Worm (Caenorhabditis elegans): ENCODE data around the gene cyp-13A1.

cyp-13A1 gene

ce11 chrII:9740552-9740951 is 41.2 kb downstream of the cyp-13A1 start:
- TF ChIP-seq nhr-28 (tag; optimal IDR thresholded peaks at IDR 0.05) (peak; percentile 60), skn-1 (tag; optimal IDR thresholded peaks at IDR 0.05) (no peak), spr-1 (tag; optimal IDR thresholded peaks at IDR 0.05) (no peak), nhr-102 (tag; optimal IDR thresholded peaks at IDR 0.05) (peak; percentile 29), snpc-1.2 (GFP tag; IDR thresholded peaks at IDR 0.05) (no peak), nhr-10 (tag; optimal IDR thresholded peaks at IDR 0.05) (peak; percentile 52), nhr-77 (tag; optimal IDR thresholded peaks at IDR 0.05) (peak; percentile 39), fkh-10 (GFP tag; optimal IDR thresholded peaks at IDR 0.05) (no peak), T20F7.1 (GFP tag; optimal IDR thresholded peaks at IDR 0.05) (no peak), daf-8 (GFP tag; IDR thresholded peaks at IDR 0.05) (no peak), ztf-7 (tag; optimal IDR thresholded peaks at IDR 0.05) (no peak), mxl-3 (GFP tag; optimal IDR thresholded peaks at IDR 0.05) (peak; percentile 22), daf-19 (GFP tag; conservative IDR thresholded peaks at IDR 0.05) (no peak), lsy-2 (tag; optimal IDR thresholded peaks at IDR 0.05) (peak in 1 of 2 experiments; percentile 81), daf-12 (tag; optimal IDR thresholded peaks at IDR 0.05) (no peak), egl-43 (GFP tag; IDR thresholded peaks at IDR 0.05) (no peak), madf-5 (GFP tag; IDR thresholded peaks at IDR 0.05) (no peak), ctbp-1 (GFP tag; IDR thresholded peaks at IDR 0.05) (no peak), arid-1 (GFP tag; conservative IDR thresholded peaks at IDR 0.05) (no peak), ceh-82 (tag; optimal IDR thresholded peaks at IDR 0.05) (no peak), hlh-30 (tag; optimal IDR thresholded peaks at IDR 0.05; ENCODE audit: insufficient read depth) (peak; percentile 14), spr-3 (GFP tag; optimal IDR thresholded peaks at IDR 0.05) (no peak), dve-1 (tag; optimal IDR thresholded peaks at IDR 0.05; ENCODE audit: insufficient read depth) (peak; percentile 88), D1046.2 (GFP tag; IDR thresholded peaks at IDR 0.05) (no peak), zfp-3 (GFP tag; conservative IDR thresholded peaks at IDR 0.05) (no peak), F37D6.2 (tag; optimal IDR thresholded peaks at IDR 0.05) (no peak), lin-15B (tag; optimal IDR thresholded peaks at IDR 0.05) (no peak), mes-2 (tag; optimal IDR thresholded peaks at IDR 0.05; ENCODE audit: poor library complexity, severe bottlenecking) (no peak), ama-1 (optimal IDR thresholded peaks at IDR 0.05) (no peak), hmg-1.1 (GFP tag; IDR thresholded peaks at IDR 0.05) (0 out of 2 replicates have a peak, but pooled peaks have one; percentile 21), Y5F2A.4 (GFP tag; optimal IDR thresholded peaks at IDR 0.05) (no peak), F10B5.3 (tag; optimal IDR thresholded peaks at IDR 0.05) (no peak), ztf-11 (tag; optimal IDR thresholded peaks at IDR 0.05) (no peak), gei-8 (GFP tag; optimal IDR thresholded peaks at IDR 0.05) (no peak), zip-2 (tag; optimal IDR thresholded peaks at IDR 0.05) (no peak), R02D3.7 (tag; optimal IDR thresholded peaks at IDR 0.05) (no peak), aha-1 (tag) (peak; percentile 68), unc-39 (tag; optimal IDR thresholded peaks at IDR 0.05) (no peak), aly-2 (tag; optimal IDR thresholded peaks at IDR 0.05) (no peak), tag-97 (GFP tag; IDR thresholded peaks at IDR 0.05) (no peak), mdl-1 (tag; optimal IDR thresholded peaks at IDR 0.05) (peak in 1 of 2 experiments; percentile 46), ZK546.5 (tag; optimal IDR thresholded peaks at IDR 0.05) (no peak), F44E2.7 (GFP tag; IDR thresholded peaks at IDR 0.05) (no peak), tra-1 (GFP tag; IDR thresholded peaks at IDR 0.05) (0 out of 2 replicates have a peak, but pooled peaks have one; percentile 48), daf-16 (GFP tag; optimal IDR thresholded peaks at IDR 0.05) (peak in 1 of 2 experiments; percentile 24), daf-16 (tag; optimal IDR thresholded peaks at IDR 0.05) (peak; percentile 87), nhr-6 (tag; optimal IDR thresholded peaks at IDR 0.05) (no peak), zag-1 (tag; optimal IDR thresholded peaks at IDR 0.05) (no peak), Y75B8A.6 (GFP tag; IDR thresholded peaks at IDR 0.05) (no peak), F26F4.8 (GFP tag; conservative IDR thresholded peaks at IDR 0.05) (no peak), lin-29 (GFP tag; IDR thresholded peaks at IDR 0.05) (no peak), saeg-2 (GFP tag; IDR thresholded peaks at IDR 0.05) (no peak), zfp-2 (tag; optimal IDR thresholded peaks at IDR 0.05) (no peak)
